Fruit fly (Drosophila melanogaster) whole organism, prepupa: ENCODE measurements around the gene gd.

Experiments used
- Blimp-1 ChIP-seq: fragments of 200-800 bp; sonication (Bioruptor generic); optimal IDR thresholded peaks from 3 replicates; lab custom pipeline; 2017; ENCODE audit warnings: missing biosample characterization, missing genetic modification characterization, mild to moderate bottlenecking, moderate library complexity, missing genetic modification reagents
- CG11294 ChIP-seq: fragments of 200-800 bp; sonication (Bioruptor generic); IDR thresholded peaks from 2 replicates; pipeline ENCODE4 v1.3.6; 2022; ENCODE audit warnings: missing biosample characterization, missing genetic modification characterization
- CG11762 ChIP-seq: fragments of 200-800 bp; sonication (Bioruptor generic); optimal IDR thresholded peaks from 3 replicates; lab custom pipeline; 2016; ENCODE audit warnings: missing biosample characterization, missing genetic modification characterization; ENCODE audit not compliant: insufficient read depth
- CG31627 ChIP-seq: fragments of 200-800 bp; sonication (Bioruptor generic); optimal IDR thresholded peaks from 3 replicates; lab custom pipeline; 2016; ENCODE audit warnings: missing biosample characterization, missing genetic modification characterization
- CG32006 ChIP-seq: fragments of 200-800 bp; sonication (Bioruptor generic); optimal IDR thresholded peaks from 3 replicates; lab custom pipeline; 2017; ENCODE audit warnings: missing biosample characterization, mild to moderate bottlenecking, missing genetic modification characterization
- CG34406 ChIP-seq: fragments of 200-800 bp; sonication (Bioruptor generic); optimal IDR thresholded peaks from 3 replicates; lab custom pipeline; 2016; ENCODE audit warnings: missing biosample characterization, missing genetic modification characterization
- CG6163 ChIP-seq: fragments of 200-800 bp; sonication (Bioruptor generic); IDR thresholded peaks from 3 replicates; pipeline ENCODE4 v1.3.6; 2022; ENCODE audit warnings: missing biosample characterization, missing genetic modification characterization
- CG6276 ChIP-seq: fragments of 200-800 bp; sonication (Bioruptor generic); optimal IDR thresholded peaks from 2 replicates; lab custom pipeline; 2017; ENCODE audit warnings: missing biosample characterization, mild to moderate bottlenecking, missing genetic modification characterization
- CG6792 ChIP-seq: fragments of 200-800 bp; sonication (Bioruptor generic); optimal IDR thresholded peaks from 3 replicates; lab custom pipeline; 2016; ENCODE audit warnings: missing biosample characterization, missing genetic modification characterization
- CG6808 ChIP-seq: fragments of 200-800 bp; sonication (Bioruptor generic); optimal IDR thresholded peaks from 3 replicates; lab custom pipeline; 2017; ENCODE audit warnings: missing biosample characterization, missing genetic modification characterization, mild to moderate bottlenecking, moderate library complexity, missing genetic modification reagents
- CG6854 ChIP-seq: fragments of 200-800 bp; sonication (Bioruptor generic); optimal IDR thresholded peaks from 2 replicates; lab custom pipeline; 2017; ENCODE audit warnings: missing biosample characterization, mild to moderate bottlenecking, missing genetic modification characterization
- CG7368 ChIP-seq: fragments of 200-800 bp; sonication (Bioruptor generic); optimal IDR thresholded peaks from 3 replicates; lab custom pipeline; 2016; ENCODE audit warnings: missing biosample characterization, missing genetic modification characterization
- CG8119 ChIP-seq: fragments of 200-800 bp; sonication (Bioruptor generic); IDR thresholded peaks from 3 replicates; pipeline ENCODE4 v1.3.6; 2022; ENCODE audit warnings: missing biosample characterization, missing genetic modification characterization
- CG8319 ChIP-seq: fragments of 200-800 bp; sonication (Bioruptor generic); optimal IDR thresholded peaks from 3 replicates; lab custom pipeline; 2016; ENCODE audit warnings: missing biosample characterization, missing genetic modification characterization
- CG8632 ChIP-seq: fragments of 200-800 bp; sonication (Bioruptor generic); optimal IDR thresholded peaks from 3 replicates; lab custom pipeline; 2016; ENCODE audit warnings: missing biosample characterization, missing genetic modification characterization
- Eip75B ChIP-seq: fragments of 200-800 bp; sonication (Bioruptor generic); optimal IDR thresholded peaks from 3 replicates; lab custom pipeline; 2016; ENCODE audit warnings: missing biosample characterization, missing genetic modification characterization
- Eip78C ChIP-seq: fragments of 200-800 bp; sonication (Bioruptor generic); peaks from one replicate; lab custom pipeline; 2016; ENCODE audit warnings: missing biosample characterization, missing genetic modification characterization
- Eip93F ChIP-seq: fragments of 200-800 bp; sonication (Bioruptor generic); optimal IDR thresholded peaks from 2 replicates; lab custom pipeline; 2016; ENCODE audit warnings: missing biosample characterization, mild to moderate bottlenecking, missing genetic modification characterization
- Ets21C ChIP-seq: fragments of 200-800 bp; sonication (Bioruptor generic); optimal IDR thresholded peaks from 3 replicates; lab custom pipeline; 2016; ENCODE audit warnings: missing biosample characterization, missing genetic modification characterization
- Ets96B ChIP-seq: fragments of 200-800 bp; optimal IDR thresholded peaks from 2 replicates; lab custom pipeline; 2019; ENCODE audit warnings: missing biosample characterization, mild to moderate bottlenecking, missing genetic modification characterization, moderate library complexity
- Gug ChIP-seq: fragments of 200-800 bp; sonication (Bioruptor generic); IDR thresholded peaks from 2 replicates; pipeline ENCODE4 v1.3.6; 2022; ENCODE audit warnings: missing biosample characterization, missing genetic modification characterization
- Hr39 ChIP-seq: fragments of 200-800 bp; sonication (Bioruptor generic); optimal IDR thresholded peaks from 2 replicates; lab custom pipeline; 2016; ENCODE audit warnings: missing biosample characterization, missing genetic modification characterization
- Hr4 ChIP-seq: fragments of 200-800 bp; sonication (Bioruptor generic); optimal IDR thresholded peaks from 3 replicates; lab custom pipeline; 2016; ENCODE audit warnings: missing biosample characterization, missing genetic modification characterization
- Lpt ChIP-seq: fragments of 200-800 bp; sonication (Bioruptor generic); optimal IDR thresholded peaks from 3 replicates; lab custom pipeline; 2016; ENCODE audit warnings: missing biosample characterization, missing genetic modification characterization
- Met ChIP-seq: fragments of 200-800 bp; sonication (Bioruptor generic); optimal IDR thresholded peaks from 3 replicates; lab custom pipeline; 2016; ENCODE audit warnings: missing biosample characterization, missing genetic modification characterization
- OdsH ChIP-seq: fragments of 200-800 bp; sonication (Bioruptor generic); optimal IDR thresholded peaks from 3 replicates; lab custom pipeline; 2016; ENCODE audit warnings: missing biosample characterization, missing genetic modification characterization
- Sox102F ChIP-seq: fragments of 200-800 bp; sonication (Bioruptor generic); optimal IDR thresholded peaks from 2 replicates; lab custom pipeline; 2016; ENCODE audit warnings: missing biosample characterization, mild to moderate bottlenecking, missing genetic modification characterization
- Sox14 ChIP-seq: fragments of 200-800 bp; sonication (Bioruptor generic); optimal IDR thresholded peaks from 3 replicates; lab custom pipeline; 2016; ENCODE audit warnings: missing biosample characterization, missing genetic modification characterization
- Sox15 ChIP-seq: fragments of 200-800 bp; sonication (Bioruptor generic); optimal IDR thresholded peaks from 3 replicates; lab custom pipeline; 2016; ENCODE audit warnings: missing biosample characterization, missing genetic modification characterization
- achi ChIP-seq: fragments of 200-800 bp; sonication (Bioruptor generic); optimal IDR thresholded peaks from 3 replicates; lab custom pipeline; 2016; ENCODE audit warnings: missing biosample characterization, missing genetic modification characterization
- acj6 ChIP-seq: fragments of 200-800 bp; sonication (Bioruptor generic); optimal IDR thresholded peaks from 3 replicates; lab custom pipeline; 2016; ENCODE audit warnings: missing biosample characterization, missing genetic modification characterization
- cyc ChIP-seq: fragments of 200-800 bp; sonication (Bioruptor generic); optimal IDR thresholded peaks from 3 replicates; lab custom pipeline; 2016; ENCODE audit warnings: missing biosample characterization, missing genetic modification characterization
- dac ChIP-seq: fragments of 200-800 bp; sonication (Bioruptor generic); optimal IDR thresholded peaks from 2 replicates; lab custom pipeline; 2017; ENCODE audit warnings: missing biosample characterization, mild to moderate bottlenecking, missing genetic modification characterization
- dsx ChIP-seq: fragments of 200-800 bp; optimal IDR thresholded peaks from 3 replicates; lab custom pipeline; 2019; ENCODE audit warnings: missing biosample characterization, mild to moderate bottlenecking, missing genetic modification characterization, moderate library complexity; ENCODE audit not compliant: poor library complexity, severe bottlenecking
- eg ChIP-seq: fragments of 200-800 bp; sonication (Bioruptor generic); IDR thresholded peaks from 3 replicates; pipeline ENCODE4 v1.3.6; 2022; ENCODE audit warnings: missing biosample characterization, missing genetic modification characterization
- esn ChIP-seq: fragments of 200-800 bp; sonication (Bioruptor generic); optimal IDR thresholded peaks from 2 replicates; lab custom pipeline; 2016; ENCODE audit warnings: missing biosample characterization, mild to moderate bottlenecking, missing genetic modification characterization, moderate library complexity
- fd59A ChIP-seq: fragments of 200-800 bp; sonication (Bioruptor generic); optimal IDR thresholded peaks from 2 replicates; lab custom pipeline; 2017; ENCODE audit warnings: missing biosample characterization, mild to moderate bottlenecking, missing genetic modification characterization, missing genetic modification reagents
- fkh ChIP-seq: fragments of 200-800 bp; sonication (Bioruptor generic); optimal IDR thresholded peaks from 3 replicates; lab custom pipeline; 2017; ENCODE audit warnings: missing biosample characterization, mild to moderate bottlenecking, missing genetic modification characterization, moderate library complexity
- lz ChIP-seq: fragments of 200-800 bp; sonication (Bioruptor generic); optimal IDR thresholded peaks from 3 replicates; lab custom pipeline; 2016; ENCODE audit warnings: missing biosample characterization, missing genetic modification characterization
- net ChIP-seq: fragments of 200-800 bp; sonication (Bioruptor generic); optimal IDR thresholded peaks from 3 replicates; lab custom pipeline; 2016; ENCODE audit warnings: missing biosample characterization, missing genetic modification characterization
- salr ChIP-seq, 2 experiments: fragments of 200-800 bp; sonication (Bioruptor generic); optimal IDR thresholded peaks; 3 replicates each; lab custom pipeline; 2016 to 2018; ENCODE audit warnings: missing biosample characterization in 2 of 2, missing genetic modification characterization in 2 of 2, mild to moderate bottlenecking in 1 of 2
- spab ChIP-seq: fragments of 200-800 bp; sonication (Bioruptor generic); optimal IDR thresholded peaks from 2 replicates; lab custom pipeline; 2017; ENCODE audit warnings: missing biosample characterization, mild to moderate bottlenecking, missing genetic modification characterization, missing genetic modification reagents
- ss ChIP-seq, 2 experiments: fragments of 200-800 bp; sonication (Bioruptor generic); optimal IDR thresholded peaks; 2 replicates in 1 of 2; 3 replicates in 1 of 2; lab custom pipeline; 2017 to 2018; ENCODE audit warnings: mild to moderate bottlenecking in 2 of 2, missing biosample characterization in 2 of 2, missing genetic modification characterization in 2 of 2, moderate library complexity in 1 of 2
- svp ChIP-seq: fragments of 200-800 bp; sonication (Bioruptor generic); peaks from one replicate; lab custom pipeline; 2016; ENCODE audit warnings: missing biosample characterization, missing genetic modification characterization
- topi ChIP-seq: fragments of 200-800 bp; sonication (Bioruptor generic); optimal IDR thresholded peaks from 3 replicates; lab custom pipeline; 2016; ENCODE audit warnings: missing biosample characterization, missing genetic modification characterization
- vri ChIP-seq: fragments of 200-800 bp; sonication (Bioruptor generic); optimal IDR thresholded peaks from 3 replicates; lab custom pipeline; 2016; ENCODE audit warnings: missing biosample characterization, mild to moderate bottlenecking, missing genetic modification characterization

The gd gene

dm6 chrX:12006678-12007441 is 19.3 kb upstream of the gd start, which contains the start of gene CG1806 (continued):
- TF ChIP-seq CG31627 (no peak), esn (GFP tag; lab: Kevin White, UChicago) (peak; percentile 26), Lpt (GFP tag; lab: Kevin White, UChicago) (peak; percentile 41), dac (GFP tag; lab: Kevin White, UChicago) (no peak), CG7368 (GFP tag; lab: Kevin White, UChicago) (no peak), acj6 (no peak), Eip78C (GFP tag; lab: Kevin White, UChicago) (peak; percentile 82), CG6792 (GFP tag; lab: Kevin White, UChicago) (no peak), CG34406 (GFP tag; lab: Kevin White, UChicago) (no peak), vri (GFP tag; lab: Kevin White, UChicago) (peak; percentile 51)
- TF ChIP-seq, all 60 proteins: peak for 31

- TF ChIP-seq net (GFP tag; lab: Kevin White, UChicago) (peak; percentile 75), Sox14 (GFP tag; lab: Kevin White, UChicago) (no peak), Gug (peak; percentile 38; the same call in 1 of the 2 replicates), fd59A (GFP tag; lab: Kevin White, UChicago) (peak; percentile 73), CG34406 (GFP tag; lab: Kevin White, UChicago) (peak; percentile 79), OdsH (GFP tag; lab: Kevin White, UChicago) (peak; percentile 74), CG11294 (GFP tag; lab: Robert Waterston, UW) (peak; percentile 49; the same call in 1 of the 2 replicates), CG6808 (GFP tag; lab: Kevin White, UChicago) (peak; percentile 81), CG6276 (peak; percentile 75), CG6792 (GFP tag; lab: Kevin White, UChicago) (peak; percentile 70), Eip93F (GFP tag; lab: Kevin White, UChicago) (no peak), CG6163 (GFP tag; lab: Robert Waterston, UW) (peak; percentile 67; the same call in 2 of the 3 replicates), dsx (GFP tag; lab: Kevin White, UChicago) (peak; percentile 36), acj6 (peak; percentile 53), CG11762 (peak; percentile 74), spab (peak; percentile 75), Ets96B (peak; percentile 46), CG8119 (no peak; the same call in 1 of the 3 replicates), Hr4 (GFP tag; lab: Kevin White, UChicago) (no peak), lz (GFP tag; lab: Kevin White, UChicago) (peak; percentile 16), Ets21C (GFP tag; lab: Kevin White, UChicago) (no peak), topi (GFP tag; lab: Kevin White, UChicago) (peak; percentile 1), eg (GFP tag; lab: Robert Waterston, UW) (peak; percentile 55; the same call in 2 of the 3 replicates), Met (GFP tag; lab: Kevin White, UChicago) (peak; percentile 27), CG6854 (GFP tag; lab: Kevin White, UChicago) (peak; percentile 27), CG8632 (GFP tag; lab: Kevin White, UChicago) (peak; percentile 74), CG8319 (GFP tag; lab: Kevin White, UChicago) (peak; percentile 43), Eip75B (GFP tag; lab: Kevin White, UChicago) (no peak), svp (GFP tag; lab: Kevin White, UChicago) (peak; percentile 79), Sox15 (GFP tag; lab: Kevin White, UChicago) (peak; percentile 76), Eip78C (GFP tag; lab: Kevin White, UChicago) (peak; percentile 88), Hr39 (GFP tag; lab: Kevin White, UChicago) (peak; percentile 31), dac (GFP tag; lab: Kevin White, UChicago) (peak; percentile 46), Lpt (GFP tag; lab: Kevin White, UChicago) (peak; percentile 24), CG31627 (peak; percentile 51), Blimp-1 (peak; percentile 2), fkh (GFP tag; lab: Kevin White, UChicago) (no peak), vri (GFP tag; lab: Kevin White, UChicago) (no peak), ss (GFP tag; optimal IDR thresholded peaks at IDR 0.05; lab: Kevin White, UChicago) (peak; percentile 55 to 56), CG32006 (peak; percentile 90), Sox102F (GFP tag; lab: Kevin White, UChicago) (no peak), cyc (GFP tag; lab: Kevin White, UChicago) (peak; percentile 47), salr (GFP tag; optimal IDR thresholded peaks at IDR 0.05; lab: Kevin White, UChicago) (peak; percentile 32 to 84), achi (GFP tag; lab: Kevin White, UChicago) (peak; percentile 53), CG7368 (GFP tag; lab: Kevin White, UChicago) (peak; percentile 10)
These were observed 16.8 kb upstream of the gd start for dm6 chrX:12004395-12004768.
